Worm (Caenorhabditis elegans) whole organism, early embryonic: ENCODE measurements around the gene sdz-21.

ENCODE experiments used
- B0310.2 ChIP-seq: sonication (generic microtip); optimal IDR thresholded peaks from 2 replicates; lab custom pipeline; 2016; ENCODE audit warnings: mild to moderate bottlenecking, missing genetic modification characterization, missing compliant biosample characterization
- ama-1 ChIP-seq: fragments of 150-350 bp; optimal IDR thresholded peaks from 2 replicates; lab custom pipeline; 2014
- flt-1 ChIP-seq: fragments of 200-800 bp; sonication (Bioruptor generic); IDR thresholded peaks from 2 replicates; pipeline ENCODE4 v1.3.6; 2022; ENCODE audit warnings: missing genetic modification characterization, missing compliant biosample characterization
- hmbx-1 ChIP-seq: sonication (generic microtip); optimal IDR thresholded peaks from 2 replicates; lab custom pipeline; 2016; ENCODE audit warnings: mild to moderate bottlenecking, missing genetic modification characterization, missing compliant biosample characterization
- hmg-4 ChIP-seq: fragments of 200-800 bp; sonication (Bioruptor generic); optimal IDR thresholded peaks from 2 replicates; lab custom pipeline; 2018; ENCODE audit warnings: mild to moderate bottlenecking, missing genetic modification characterization, missing compliant biosample characterization
- pes-1 ChIP-seq: fragments of 200-800 bp; sonication (Bioruptor generic); IDR thresholded peaks from 2 replicates; pipeline ENCODE4 v1.3.6; 2022; ENCODE audit warnings: missing genetic modification reagents, missing genetic modification characterization, missing compliant biosample characterization
- tbx-37 ChIP-seq: fragments of 200-800 bp; sonication (Bioruptor generic); conservative IDR thresholded peaks from 2 replicates; pipeline ENCODE4 v1.3.6; 2022; ENCODE audit warnings: missing genetic modification reagents, missing genetic modification characterization, missing compliant biosample characterization

- TF ChIP-seq hmg-4 (GFP tag; lab: Kevin White, UChicago) (no peak), B0310.2 (tag; lab: Kevin White, UChicago) (no peak), ama-1 (lab: Kevin White, UChicago) (no peak), tbx-37 (no peak), hmbx-1 (tag; lab: Kevin White, UChicago) (no peak), flt-1 (GFP tag; lab: Robert Waterston, UW) (no peak), pes-1 (no peak)
These were observed 24.3 kb downstream of the sdz-21 start for ce11 chrIII:5632426-5632976.
